Fruit fly (Drosophila melanogaster) whole organism, embryonic: ENCODE measurements around the gene CG32246.
A peak's percentile ranks its signal among the peaks of the same experiment; 100 is the strongest.

Experiments
- Awh ChIP-seq: fragments of 200-800 bp; sonication (Bioruptor generic); IDR thresholded peaks from 2 replicates; pipeline ENCODE4, ENCODE4 v1.3.6; 2022; ENCODE audit warnings: missing biosample characterization, missing genetic modification characterization
- BEAF-32 ChIP-seq: fragments of 200-800 bp; sonication (Bioruptor generic); optimal IDR thresholded peaks from 3 replicates; lab custom pipeline; 2017; ENCODE audit warnings: missing biosample characterization, missing genetic modification characterization, mild to moderate bottlenecking, moderate library complexity, missing genetic modification reagents
- Bdp1 ChIP-seq: fragments of 200-800 bp; sonication (Bioruptor generic); optimal IDR thresholded peaks from 3 replicates; lab custom pipeline; 2016; ENCODE audit warnings: missing biosample characterization, missing genetic modification characterization
- Bgb ChIP-seq: fragments of 200-800 bp; sonication (Bioruptor generic); IDR thresholded peaks from 2 replicates; pipeline ENCODE4 v1.3.6; 2022; ENCODE audit warnings: missing biosample characterization, missing genetic modification characterization; ENCODE audit not compliant: partially characterized antibody
- Bteb2 ChIP-seq: fragments of 200-800 bp; sonication (Bioruptor generic); optimal IDR thresholded peaks from 2 replicates; lab custom pipeline; 2016; ENCODE audit warnings: missing biosample characterization, missing genetic modification characterization
- C15 ChIP-seq: fragments of 200-800 bp; sonication (Bioruptor generic); IDR thresholded peaks from 3 replicates; pipeline ENCODE4 v1.3.6; 2022; ENCODE audit warnings: missing biosample characterization, missing genetic modification characterization
- CG10321 ChIP-seq: fragments of 200-800 bp; sonication (Bioruptor generic); IDR thresholded peaks from 2 replicates; pipeline ENCODE4 v1.3.6; 2022; ENCODE audit warnings: missing biosample characterization, missing genetic modification characterization
- CG10462 ChIP-seq: fragments of 200-800 bp; sonication (Bioruptor generic); optimal IDR thresholded peaks from 2 replicates; lab custom pipeline; 2016; ENCODE audit warnings: missing biosample characterization, missing genetic modification characterization
- CG11398 ChIP-seq: fragments of 200-800 bp; sonication (Bioruptor generic); optimal IDR thresholded peaks from 2 replicates; lab custom pipeline; 2016; ENCODE audit warnings: missing biosample characterization, missing genetic modification characterization
- CG11504 ChIP-seq: fragments of 200-800 bp; sonication (Bioruptor generic); optimal IDR thresholded peaks from 3 replicates; lab custom pipeline; 2019; ENCODE audit warnings: missing biosample characterization, mild to moderate bottlenecking, missing genetic modification characterization, moderate library complexity
- CG12104 ChIP-seq: fragments of 200-800 bp; sonication (Bioruptor generic); optimal IDR thresholded peaks from 3 replicates; lab custom pipeline; 2016; ENCODE audit warnings: missing biosample characterization, missing genetic modification characterization
- CG12219 ChIP-seq: fragments of 200-800 bp; sonication (Bioruptor generic); optimal IDR thresholded peaks from 3 replicates; lab custom pipeline; 2018; ENCODE audit warnings: missing biosample characterization, mild to moderate bottlenecking, missing genetic modification characterization
- CG1233 ChIP-seq: fragments of 200-800 bp; sonication (Bioruptor generic); optimal IDR thresholded peaks from 4 replicates; lab custom pipeline; 2018; ENCODE audit warnings: missing biosample characterization, mild to moderate bottlenecking, missing genetic modification characterization
- CG14710 ChIP-seq: fragments of 200-800 bp; sonication (Bioruptor generic); optimal IDR thresholded peaks from 3 replicates; lab custom pipeline; 2019; ENCODE audit warnings: missing biosample characterization, mild to moderate bottlenecking, missing genetic modification characterization, moderate library complexity
- CG14860 ChIP-seq: fragments of 200-800 bp; sonication (Bioruptor generic); IDR thresholded peaks from 3 replicates; pipeline ENCODE4 v1.3.6; 2022; ENCODE audit warnings: missing biosample characterization, missing genetic modification characterization; ENCODE audit not compliant: partially characterized antibody
- CG17829 ChIP-seq: fragments of 200-800 bp; optimal IDR thresholded peaks from 2 replicates; lab custom pipeline; 2019; ENCODE audit warnings: missing biosample characterization, mild to moderate bottlenecking, missing genetic modification characterization, moderate library complexity
- CG1832 ChIP-seq: fragments of 200-800 bp; sonication (Bioruptor generic); optimal IDR thresholded peaks from 2 replicates; lab custom pipeline; 2017; ENCODE audit warnings: missing biosample characterization, mild to moderate bottlenecking, missing genetic modification characterization, inconsistent platforms
- CG2712 ChIP-seq: fragments of 200-800 bp; optimal IDR thresholded peaks from 3 replicates; lab custom pipeline; 2019; ENCODE audit warnings: missing biosample characterization, mild to moderate bottlenecking, missing genetic modification characterization, moderate library complexity
- CG3065 ChIP-seq: fragments of 200-800 bp; sonication (Bioruptor generic); optimal IDR thresholded peaks from 2 replicates; lab custom pipeline; 2016; ENCODE audit warnings: missing biosample characterization, missing genetic modification characterization
- CG3407 ChIP-seq: fragments of 200-800 bp; sonication (Bioruptor generic); optimal IDR thresholded peaks from 2 replicates; lab custom pipeline; 2018; ENCODE audit warnings: missing biosample characterization, mild to moderate bottlenecking, missing genetic modification characterization
- CG3726 ChIP-seq: fragments of 200-800 bp; sonication (Bioruptor generic); IDR thresholded peaks from 3 replicates; pipeline ENCODE4, ENCODE4 v1.3.6; 2022; ENCODE audit warnings: missing biosample characterization, missing genetic modification characterization
- CG3847 ChIP-seq: fragments of 200-800 bp; sonication (Bioruptor generic); IDR thresholded peaks from 2 replicates; pipeline ENCODE4 v1.3.6; 2022; ENCODE audit warnings: missing biosample characterization, missing genetic modification characterization
- CG3995 ChIP-seq: fragments of 200-800 bp; sonication (Bioruptor generic); optimal IDR thresholded peaks from 3 replicates; lab custom pipeline; 2016; ENCODE audit warnings: missing biosample characterization, missing genetic modification characterization
- CG42726 ChIP-seq: fragments of 200-800 bp; sonication (Bioruptor generic); IDR thresholded peaks from 2 replicates; pipeline ENCODE4 v1.3.6; 2022; ENCODE audit warnings: missing biosample characterization, missing genetic modification characterization; ENCODE audit not compliant: partially characterized antibody
- CG4424 ChIP-seq: fragments of 200-800 bp; sonication (Bioruptor generic); optimal IDR thresholded peaks from 3 replicates; lab custom pipeline; 2016; ENCODE audit warnings: missing biosample characterization, missing genetic modification characterization
- CG9215 ChIP-seq: fragments of 200-800 bp; sonication (Bioruptor generic); IDR thresholded peaks from 2 replicates; pipeline ENCODE4 v1.3.6; 2022; ENCODE audit warnings: missing biosample characterization, missing genetic modification characterization
- CG9797 ChIP-seq: fragments of 200-800 bp; sonication (Bioruptor generic); optimal IDR thresholded peaks from 3 replicates; lab custom pipeline; 2018; ENCODE audit warnings: missing biosample characterization, mild to moderate bottlenecking, missing genetic modification characterization
- D ChIP-seq, 2 experiments: fragments of 200-800 bp in 1 of 2; fragments of >200 bp in 1 of 2; sonication (Bioruptor generic) in 1 of 2; optimal IDR thresholded peaks; 2 replicates in 1 of 2; 3 replicates in 1 of 2; lab custom pipeline; 2017; ENCODE audit warnings: mild to moderate bottlenecking in 1 of 2, missing biosample characterization in 1 of 2, missing genetic modification characterization in 1 of 2, missing genetic modification reagents in 1 of 2
- D19B ChIP-seq: fragments of 200-800 bp; sonication (Bioruptor generic); optimal IDR thresholded peaks from 2 replicates; lab custom pipeline; 2017; ENCODE audit warnings: missing biosample characterization, mild to moderate bottlenecking, missing genetic modification characterization
- Dll ChIP-seq: fragments of 200-800 bp; sonication (Bioruptor generic); IDR thresholded peaks from 4 replicates; pipeline ENCODE4 v1.3.6; 2022; ENCODE audit warnings: missing biosample characterization, missing genetic modification characterization; ENCODE audit not compliant: partially characterized antibody
- Doc2 ChIP-seq: fragments of 200-800 bp; sonication (Bioruptor generic); IDR thresholded peaks from 2 replicates; pipeline ENCODE4 v1.3.6; 2022; ENCODE audit warnings: missing biosample characterization, missing genetic modification characterization
- Eip74EF ChIP-seq, 2 experiments: fragments of 200-800 bp in 1 of 2; fragments of >200 bp in 1 of 2; sonication (Bioruptor generic) in 1 of 2; optimal IDR thresholded peaks; 2 replicates each; lab custom pipeline; 2017 to 2019; ENCODE audit warnings: missing biosample characterization in 2 of 2, missing genetic modification characterization in 2 of 2, mild to moderate bottlenecking in 1 of 2, moderate library complexity in 1 of 2
- HmgZ ChIP-seq: fragments of 200-800 bp; sonication (Bioruptor generic); optimal IDR thresholded peaks from 2 replicates; lab custom pipeline; 2018; ENCODE audit warnings: missing biosample characterization, mild to moderate bottlenecking, missing genetic modification characterization
- Hr51 ChIP-seq, 2 experiments: fragments of 200-800 bp; sonication (Bioruptor generic); optimal IDR thresholded peaks; 2 replicates in 1 of 2; 3 replicates in 1 of 2; lab custom pipeline; 2016 to 2018; ENCODE audit warnings: missing biosample characterization in 2 of 2, missing genetic modification characterization in 2 of 2, mild to moderate bottlenecking in 1 of 2, moderate library complexity in 1 of 2
- Hr78 ChIP-seq, 2 experiments: fragments of 200-800 bp in 1 of 2; fragments of >200 bp in 1 of 2; sonication (Bioruptor generic) in 1 of 2; optimal IDR thresholded peaks; 2 replicates each; lab custom pipeline; 2017 to 2019; ENCODE audit warnings: missing biosample characterization in 2 of 2, missing genetic modification characterization in 2 of 2, mild to moderate bottlenecking in 1 of 2, moderate library complexity in 1 of 2
- Max ChIP-seq: fragments of 200-800 bp; sonication (Bioruptor generic); optimal IDR thresholded peaks from 2 replicates; lab custom pipeline; 2016; ENCODE audit warnings: missing biosample characterization, mild to moderate bottlenecking, missing genetic modification characterization
- Neu2 ChIP-seq: fragments of 200-800 bp; sonication (Bioruptor generic); optimal IDR thresholded peaks from 3 replicates; lab custom pipeline; 2016; ENCODE audit warnings: missing biosample characterization, missing genetic modification characterization, borderline replicate concordance
- Oaz ChIP-seq: fragments of 200-800 bp; sonication (Bioruptor generic); IDR thresholded peaks from 2 replicates; pipeline ENCODE4 v1.3.6; 2022; ENCODE audit warnings: missing biosample characterization, missing genetic modification characterization
- PHDP ChIP-seq: fragments of 200-800 bp; sonication (Bioruptor generic); optimal IDR thresholded peaks from 3 replicates; lab custom pipeline; 2018; ENCODE audit warnings: missing biosample characterization, mild to moderate bottlenecking, missing genetic modification characterization, moderate library complexity
- Xbp1 ChIP-seq: fragments of 200-800 bp; sonication (Bioruptor generic); optimal IDR thresholded peaks from 3 replicates; lab custom pipeline; 2016; ENCODE audit warnings: missing biosample characterization, mild to moderate bottlenecking, missing genetic modification characterization
- al ChIP-seq: fragments of 200-800 bp; sonication (Bioruptor generic); IDR thresholded peaks from 2 replicates; pipeline ENCODE4 v1.3.6; 2022; ENCODE audit warnings: missing biosample characterization, missing genetic modification characterization
- ato ChIP-seq: fragments of 200-800 bp; sonication (Bioruptor generic); IDR thresholded peaks from 2 replicates; pipeline ENCODE4 v1.3.6; 2022; ENCODE audit warnings: missing biosample characterization, missing genetic modification characterization; ENCODE audit not compliant: partially characterized antibody
- disco-r ChIP-seq: fragments of 200-800 bp; sonication (Bioruptor generic); optimal IDR thresholded peaks from 2 replicates; lab custom pipeline; 2016; ENCODE audit warnings: missing biosample characterization, missing genetic modification characterization
- dysf ChIP-seq: fragments of 200-800 bp; sonication (Bioruptor generic); IDR thresholded peaks from 3 replicates; pipeline ENCODE4 v1.3.6; 2022; ENCODE audit warnings: missing biosample characterization, missing genetic modification characterization
- gcm ChIP-seq: fragments of 200-800 bp; sonication (Bioruptor generic); optimal IDR thresholded peaks from 2 replicates; lab custom pipeline; 2019; ENCODE audit warnings: missing biosample characterization, mild to moderate bottlenecking, missing genetic modification characterization, moderate library complexity
- gro ChIP-seq: fragments of 200-800 bp; sonication (Bioruptor generic); optimal IDR thresholded peaks from 2 replicates; lab custom pipeline; 2016; ENCODE audit warnings: missing biosample characterization, missing genetic modification characterization
- hb ChIP-seq: fragments of 200-800 bp; sonication (Bioruptor generic); IDR thresholded peaks from 3 replicates; pipeline ENCODE4 v1.3.6; 2022; ENCODE audit warnings: missing biosample characterization, missing genetic modification characterization; ENCODE audit not compliant: partially characterized antibody
- nom ChIP-seq: fragments of 200-800 bp; sonication (Bioruptor generic); optimal IDR thresholded peaks from 2 replicates; lab custom pipeline; 2017; ENCODE audit warnings: missing biosample characterization, missing genetic modification characterization, mild to moderate bottlenecking, moderate library complexity, missing genetic modification reagents
- salm ChIP-seq: fragments of 200-800 bp; sonication (Bioruptor generic); optimal IDR thresholded peaks from 2 replicates; lab custom pipeline; 2018; ENCODE audit warnings: missing biosample characterization, mild to moderate bottlenecking, missing genetic modification characterization
- yki ChIP-seq: fragments of >200 bp; optimal IDR thresholded peaks from 3 replicates; lab custom pipeline; 2018

CG32246 gene

dm6 chr3L:4607653-4608052 lies 13.4 kb upstream of the CG32246 start (continued):
- TF ChIP-seq nom (GFP tag; lab: Kevin White, UChicago) (no peak), CG17829 (tag; lab: Kevin White, UChicago) (peak; percentile 68), Awh (GFP tag; lab: Robert Waterston, UW) (peak; percentile 72), BEAF-32 (GFP tag; lab: Kevin White, UChicago) (no peak), CG9797 (GFP tag; lab: Kevin White, UChicago) (no peak), CG11398 (no peak), CG11504 (peak; percentile 76), D (optimal IDR thresholded peaks at IDR 0.05; lab: Kevin White, UChicago) (no peak), D (GFP tag; optimal IDR thresholded peaks at IDR 0.05; lab: Kevin White, UChicago) (peak; percentile 69), Dll (GFP tag; lab: Robert Waterston, UW) (no peak), CG3847 (GFP tag; lab: Robert Waterston, UW) (no peak), CG14710 (peak; percentile 53), CG12104 (GFP tag; lab: Kevin White, UChicago) (no peak), CG3995 (no peak), CG9215 (GFP tag; lab: Robert Waterston, UW) (no peak), Hr51 (GFP tag; optimal IDR thresholded peaks at IDR 0.05; lab: Kevin White, UChicago) (peak in 1 of 2 experiments; percentile 36), gcm (GFP tag; lab: Kevin White, UChicago) (no peak), D19B (GFP tag; lab: Kevin White, UChicago) (peak; percentile 55), PHDP (tag; lab: Kevin White, UChicago) (peak; percentile 27), disco-r (GFP tag; lab: Kevin White, UChicago) (no peak), al (no peak), CG42726 (no peak), CG1832 (GFP tag; lab: Kevin White, UChicago) (no peak), CG3726 (GFP tag; lab: Robert Waterston, UW) (0 out of 3 replicates have a peak, but pooled peaks have one; percentile 55), CG14860 (GFP tag; lab: Robert Waterston, UW) (no peak), CG1233 (GFP tag; lab: Kevin White, UChicago) (no peak), yki (lab: Kevin White, UChicago) (no peak), C15 (GFP tag; lab: Robert Waterston, UW) (no peak), CG12219 (no peak), hb (no peak), ato (GFP tag; lab: Robert Waterston, UW) (no peak), dysf (GFP tag; lab: Robert Waterston, UW) (peak; percentile 65; the same call in 2 of the 3 replicates), Oaz (GFP tag; lab: Robert Waterston, UW) (no peak), CG10321 (no peak), CG2712 (peak; percentile 79), CG4424 (GFP tag; lab: Kevin White, UChicago) (peak; percentile 59), Max (peak; percentile 30), Doc2 (no peak), Hr78 (GFP tag; optimal IDR thresholded peaks at IDR 0.05; lab: Kevin White, UChicago) (no peak), Bteb2 (no peak), CG3065 (no peak), Neu2 (GFP tag; lab: Kevin White, UChicago) (no peak), Eip74EF (GFP tag; optimal IDR thresholded peaks at IDR 0.05; lab: Kevin White, UChicago) (no peak), Bgb (GFP tag; lab: Robert Waterston, UW) (no peak), CG3407 (no peak), HmgZ (tag; lab: Kevin White, UChicago) (no peak), gro (GFP tag; lab: Kevin White, UChicago) (no peak), CG10462 (GFP tag; lab: Kevin White, UChicago) (no peak), Xbp1 (peak; percentile 61), salm (tag; lab: Kevin White, UChicago) (no peak), Bdp1 (no peak)
